Worm (Caenorhabditis elegans): ENCODE measurements around the gene C34F6.7.

The C34F6.7 gene

DNA sequence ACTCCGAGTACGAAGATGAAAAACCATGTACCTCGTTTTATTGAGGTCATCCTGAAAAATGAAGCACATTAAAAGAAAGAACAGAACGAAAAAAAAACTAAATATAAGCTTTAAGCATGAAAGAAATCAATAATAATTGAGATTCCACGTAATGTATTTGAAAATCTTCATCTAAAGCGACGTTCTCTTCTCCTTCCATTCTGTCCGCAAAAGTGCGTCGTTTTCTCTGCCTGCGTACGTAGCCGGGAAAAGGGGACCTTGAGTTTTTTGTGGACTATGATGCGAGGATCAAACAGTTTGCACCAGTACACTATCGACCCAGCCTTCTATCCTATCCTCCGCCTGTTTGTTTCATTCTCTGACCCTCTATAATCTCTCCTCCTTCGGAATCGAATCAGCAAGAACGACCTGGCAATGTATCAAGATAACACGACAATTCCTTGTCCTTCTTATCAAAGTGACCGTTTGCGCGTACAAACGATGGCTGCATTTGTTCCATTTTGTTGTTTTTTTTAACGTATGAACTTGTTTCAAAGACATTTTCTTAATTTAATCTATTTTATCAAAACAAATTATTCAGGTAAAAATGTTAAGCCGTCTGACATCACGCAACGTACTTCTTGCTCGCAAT, at the start of gene C34F6.7, which contains the start of gene idh-2:
Gene C34F6.7, minus strand, starts transcription at position 51 of the 631 bp plus-strand sequence.
Gene idh-2, plus strand, starts transcription at position 581 of the 631 bp plus-strand sequence.
- TF ChIP-seq sea-1 (GFP tag; conservative IDR thresholded peaks at IDR 0.05): 0 out of 2 replicates have a peak, but pooled peaks have one; percentile 14
- no peak for TF ChIP-seq tbx-37 (GFP tag; conservative IDR thresholded peaks at IDR 0.05)
- no peak for TF ChIP-seq flt-1 (GFP tag; IDR thresholded peaks at IDR 0.05)
- TF ChIP-seq tra-4 (tag; optimal IDR thresholded peaks at IDR 0.05): no peak
- TF ChIP-seq ets-7 (tag; optimal IDR thresholded peaks at IDR 0.05): no peak
- TF ChIP-seq ceh-36 (tag; optimal IDR thresholded peaks at IDR 0.05): no peak
- peak; percentile 46 for TF ChIP-seq hmg-4 (GFP tag; optimal IDR thresholded peaks at IDR 0.05)

DNA sequence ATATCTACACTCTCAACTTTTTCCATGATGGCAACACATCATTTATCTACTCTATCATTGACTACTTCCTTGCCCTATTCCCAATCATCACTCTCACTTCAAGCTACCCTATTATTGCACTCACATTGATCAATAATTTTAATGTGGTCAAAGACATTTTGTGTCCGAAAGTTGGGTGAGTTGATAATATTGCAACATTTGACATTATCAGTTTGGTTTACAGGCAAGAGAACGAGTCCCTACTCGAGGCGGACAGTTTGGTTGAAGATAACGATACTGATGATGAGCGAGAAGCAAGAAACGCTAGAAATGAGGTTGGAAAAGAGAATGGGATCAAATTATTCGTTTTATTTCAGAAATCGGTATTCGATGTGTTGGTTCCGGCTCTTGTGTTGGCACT, 49.4 kb upstream of the C34F6.7 start:
- TF ChIP-seq flt-1 (GFP tag; IDR thresholded peaks at IDR 0.05): no peak
- TF ChIP-seq ama-1 (optimal IDR thresholded peaks at IDR 0.05): no peak
- no peak for TF ChIP-seq tra-4 (tag; optimal IDR thresholded peaks at IDR 0.05)

DNA sequence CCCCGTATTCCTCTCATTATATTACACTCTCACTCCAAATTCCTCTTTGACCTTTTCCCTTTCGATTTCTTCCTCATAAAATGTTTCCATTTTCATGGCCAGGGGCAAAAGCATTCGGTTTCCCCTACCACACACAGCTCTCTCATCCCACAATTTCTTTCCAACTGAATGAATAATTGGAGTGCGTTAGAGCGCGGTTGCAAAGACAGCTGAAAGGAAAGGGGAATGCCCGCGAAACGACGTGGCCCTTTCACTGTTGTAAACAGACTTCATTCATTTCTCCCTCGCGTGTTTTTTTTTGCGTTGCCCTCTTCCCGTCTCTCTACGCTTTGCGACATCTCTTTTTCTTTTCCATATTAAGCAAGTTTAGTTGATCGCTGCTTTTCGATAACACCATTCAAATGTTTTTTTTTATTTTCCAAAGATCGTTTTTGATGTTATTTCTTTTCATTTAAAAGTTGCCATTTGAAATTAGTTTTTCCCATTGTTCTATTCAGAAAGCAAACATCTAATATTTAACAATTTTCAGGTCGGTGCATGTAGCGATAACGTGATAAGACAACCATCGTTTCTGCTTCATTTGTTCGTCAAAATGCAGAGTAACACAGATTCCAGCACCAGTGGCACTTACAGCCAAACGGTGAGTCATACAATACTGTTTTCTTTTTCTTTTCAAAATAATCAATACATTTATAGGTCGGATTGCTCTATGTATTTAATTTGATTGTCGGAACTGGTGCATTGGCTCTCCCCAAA, 47.2 kb upstream of the C34F6.7 start, which contains the start of gene C03A3.2:
Gene C03A3.2, plus strand, starts transcription at position 530 of the 756 bp plus-strand sequence.
- TF ChIP-seq tbx-37 (GFP tag; conservative IDR thresholded peaks at IDR 0.05) (no peak), flt-1 (GFP tag; IDR thresholded peaks at IDR 0.05) (no peak), hmg-4 (GFP tag; optimal IDR thresholded peaks at IDR 0.05) (peak; percentile 75), hmbx-1 (tag; optimal IDR thresholded peaks at IDR 0.05) (no peak), F13C5.2 (tag; optimal IDR thresholded peaks at IDR 0.05) (peak; percentile 49), aly-1 (tag; optimal IDR thresholded peaks at IDR 0.05) (no peak)

DNA sequence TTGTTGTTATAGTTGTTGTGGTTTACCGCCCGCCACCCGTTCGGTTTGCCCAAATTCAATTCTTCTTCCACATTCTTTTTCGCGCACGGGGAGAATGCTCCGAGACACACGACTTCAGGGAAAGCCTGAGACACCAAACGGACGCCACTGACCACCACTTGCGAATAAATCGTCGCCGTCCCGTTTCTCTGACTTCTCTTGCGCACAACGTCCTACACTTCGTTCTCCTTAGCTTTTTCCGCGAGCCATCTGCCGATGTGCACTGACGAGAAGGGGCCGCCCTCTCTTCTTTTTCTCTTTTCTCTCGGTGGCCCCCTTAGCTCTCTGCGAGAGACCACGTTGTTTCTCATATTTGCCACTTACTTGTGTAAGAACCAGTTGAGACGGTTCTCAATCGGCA, 41.8 kb upstream of the C34F6.7 start, which contains the start of gene C03A3.1:
Gene C03A3.1, plus strand, starts transcription at position 291 of the 400 bp plus-strand sequence.
- TF ChIP-seq tbx-37 (GFP tag; conservative IDR thresholded peaks at IDR 0.05): no peak
- no peak for TF ChIP-seq pes-1 (GFP tag; IDR thresholded peaks at IDR 0.05)
- TF ChIP-seq B0310.2 (tag; optimal IDR thresholded peaks at IDR 0.05): no peak
- TF ChIP-seq ceh-36 (tag; optimal IDR thresholded peaks at IDR 0.05): peak; percentile 41
- no peak for TF ChIP-seq aly-1 (tag; optimal IDR thresholded peaks at IDR 0.05)
- no peak for TF ChIP-seq flt-1 (GFP tag; IDR thresholded peaks at IDR 0.05)
- no peak for TF ChIP-seq ets-7 (tag; optimal IDR thresholded peaks at IDR 0.05)
- TF ChIP-seq sea-1 (GFP tag; conservative IDR thresholded peaks at IDR 0.05): no peak
- TF ChIP-seq ama-1 (optimal IDR thresholded peaks at IDR 0.05): no peak
- peak; percentile 51 for TF ChIP-seq F13C5.2 (tag; optimal IDR thresholded peaks at IDR 0.05)
- TF ChIP-seq hmg-4 (GFP tag; optimal IDR thresholded peaks at IDR 0.05): peak; percentile 62
- TF ChIP-seq scrt-1 (GFP tag; IDR thresholded peaks at IDR 0.05): peak; percentile 43; the same call in 1 of the 2 replicates
- TF ChIP-seq hnd-1 (tag; optimal IDR thresholded peaks at IDR 0.05): no peak
- no peak for TF ChIP-seq hmbx-1 (tag; optimal IDR thresholded peaks at IDR 0.05)

DNA sequence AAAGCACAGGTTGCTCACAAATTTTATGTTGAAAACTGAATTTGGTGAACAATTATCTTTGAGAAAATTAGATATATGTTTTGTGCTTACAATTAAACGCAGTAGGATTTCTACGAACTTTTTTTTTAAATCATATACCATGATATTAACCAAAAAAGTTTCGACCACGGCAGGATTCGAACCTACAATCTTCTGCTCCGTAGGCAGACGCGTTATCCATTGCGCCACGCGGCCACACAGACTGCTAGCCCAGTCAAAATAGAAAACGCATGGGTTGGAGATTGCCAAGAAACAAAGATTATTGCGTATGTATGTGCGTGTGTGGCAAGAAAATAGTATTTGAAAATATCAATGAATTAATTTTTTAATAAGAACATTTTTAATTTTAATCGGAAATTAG, 37.2 kb upstream of the C34F6.7 start:
- TF ChIP-seq ets-7 (tag; optimal IDR thresholded peaks at IDR 0.05): peak; percentile 36
- TF ChIP-seq hnd-1 (tag; optimal IDR thresholded peaks at IDR 0.05): peak; percentile 63
- peak; percentile 38 for TF ChIP-seq tra-4 (tag; optimal IDR thresholded peaks at IDR 0.05)
- peak; percentile 68; the same call in 1 of the 2 replicates for TF ChIP-seq sea-1 (GFP tag; conservative IDR thresholded peaks at IDR 0.05)
- peak; percentile 86 for TF ChIP-seq tbx-11 (GFP tag; IDR thresholded peaks at IDR 0.05)
- TF ChIP-seq tbx-37 (GFP tag; conservative IDR thresholded peaks at IDR 0.05): peak; percentile 68; the same call in 1 of the 2 replicates
- no peak for TF ChIP-seq ama-1 (optimal IDR thresholded peaks at IDR 0.05)
- peak; percentile 73 for TF ChIP-seq F13C5.2 (tag; optimal IDR thresholded peaks at IDR 0.05)
- TF ChIP-seq scrt-1 (GFP tag; IDR thresholded peaks at IDR 0.05): peak; percentile 81
- no peak for TF ChIP-seq B0310.2 (tag; optimal IDR thresholded peaks at IDR 0.05)
- no peak for TF ChIP-seq aly-1 (tag; optimal IDR thresholded peaks at IDR 0.05)
- peak; percentile 78 for TF ChIP-seq ceh-36 (tag; optimal IDR thresholded peaks at IDR 0.05)
- peak; percentile 35 for TF ChIP-seq hmbx-1 (tag; optimal IDR thresholded peaks at IDR 0.05)
- peak; percentile 78 for TF ChIP-seq flt-1 (GFP tag; IDR thresholded peaks at IDR 0.05)
- peak; percentile 85; the same call in 1 of the 2 replicates for TF ChIP-seq pes-1 (GFP tag; IDR thresholded peaks at IDR 0.05)
- TF ChIP-seq ceh-13 (GFP tag; optimal IDR thresholded peaks at IDR 0.05): peak; percentile 66
- peak; percentile 88 for TF ChIP-seq hmg-4 (GFP tag; optimal IDR thresholded peaks at IDR 0.05)

DNA sequence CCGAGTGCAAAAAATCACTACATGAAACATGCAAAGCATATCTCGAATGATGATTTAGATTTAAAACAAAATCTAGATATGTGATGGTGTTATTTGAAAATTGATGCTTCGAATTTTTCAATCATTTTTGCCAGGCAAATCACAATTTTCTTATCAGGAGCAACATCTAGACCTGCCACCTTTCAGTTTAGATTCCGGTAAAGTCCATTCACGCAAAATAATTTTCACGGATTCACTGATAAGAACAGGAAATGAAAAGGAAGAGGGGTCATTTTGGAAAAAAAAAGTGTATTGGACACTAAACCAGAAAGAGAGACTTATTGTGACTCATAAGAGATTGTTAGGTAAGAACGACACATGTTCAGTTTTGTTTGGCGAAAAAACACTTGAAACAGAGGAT, 36.7 kb upstream of the C34F6.7 start:
- no peak for TF ChIP-seq F13C5.2 (tag; optimal IDR thresholded peaks at IDR 0.05)
- no peak for TF ChIP-seq hmbx-1 (tag; optimal IDR thresholded peaks at IDR 0.05)
- no peak for TF ChIP-seq hnd-1 (tag; optimal IDR thresholded peaks at IDR 0.05)
- TF ChIP-seq hmg-4 (GFP tag; optimal IDR thresholded peaks at IDR 0.05): no peak
- no peak for TF ChIP-seq pes-1 (GFP tag; IDR thresholded peaks at IDR 0.05)
- TF ChIP-seq B0310.2 (tag; optimal IDR thresholded peaks at IDR 0.05): no peak
- no peak for TF ChIP-seq ama-1 (optimal IDR thresholded peaks at IDR 0.05)
- no peak for TF ChIP-seq ets-7 (tag; optimal IDR thresholded peaks at IDR 0.05)
- TF ChIP-seq tbx-37 (GFP tag; conservative IDR thresholded peaks at IDR 0.05): no peak
- no peak for TF ChIP-seq aly-1 (tag; optimal IDR thresholded peaks at IDR 0.05)
- no peak for TF ChIP-seq sea-1 (GFP tag; conservative IDR thresholded peaks at IDR 0.05)
- TF ChIP-seq tra-4 (tag; optimal IDR thresholded peaks at IDR 0.05): no peak
- TF ChIP-seq scrt-1 (GFP tag; IDR thresholded peaks at IDR 0.05): no peak
- no peak for TF ChIP-seq tbx-11 (GFP tag; IDR thresholded peaks at IDR 0.05)
- no peak for TF ChIP-seq ceh-13 (GFP tag; optimal IDR thresholded peaks at IDR 0.05)
- no peak for TF ChIP-seq flt-1 (GFP tag; IDR thresholded peaks at IDR 0.05)

DNA sequence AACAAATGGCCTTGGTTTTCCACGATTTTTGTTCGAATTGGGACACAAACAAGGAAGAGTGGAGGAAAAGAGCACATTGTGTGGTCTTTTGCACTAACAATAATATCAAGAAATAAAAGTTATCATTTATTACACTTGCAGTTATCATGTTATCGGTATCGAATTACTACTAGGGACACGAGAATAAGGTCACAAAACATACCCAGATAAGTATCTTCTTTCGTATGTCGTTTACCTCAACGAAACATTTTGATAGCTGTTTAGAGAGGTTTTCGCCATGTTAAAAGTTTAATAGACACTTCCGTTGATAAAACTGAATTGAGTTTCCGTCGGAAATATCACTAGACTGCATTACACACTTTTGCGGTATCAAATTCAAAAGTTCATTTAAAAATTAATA, 35.7 kb upstream of the C34F6.7 start:
- TF ChIP-seq aly-1 (tag; optimal IDR thresholded peaks at IDR 0.05): no peak
- TF ChIP-seq B0310.2 (tag; optimal IDR thresholded peaks at IDR 0.05): no peak
- TF ChIP-seq tbx-11 (GFP tag; IDR thresholded peaks at IDR 0.05): no peak
- TF ChIP-seq hmg-4 (GFP tag; optimal IDR thresholded peaks at IDR 0.05): no peak
- TF ChIP-seq ets-7 (tag; optimal IDR thresholded peaks at IDR 0.05): no peak
- TF ChIP-seq tbx-37 (GFP tag; conservative IDR thresholded peaks at IDR 0.05): no peak
- TF ChIP-seq flt-1 (GFP tag; IDR thresholded peaks at IDR 0.05): no peak
- TF ChIP-seq hmbx-1 (tag; optimal IDR thresholded peaks at IDR 0.05): no peak
- no peak for TF ChIP-seq tra-4 (tag; optimal IDR thresholded peaks at IDR 0.05)
- no peak for TF ChIP-seq ceh-36 (tag; optimal IDR thresholded peaks at IDR 0.05)
- TF ChIP-seq pes-1 (GFP tag; IDR thresholded peaks at IDR 0.05): no peak

Measured in whole organism, early embryonic.